Worm (Caenorhabditis elegans): ENCODE measurements around the gene Y39E4B.6.

Gene Y39E4B.6

DNA sequence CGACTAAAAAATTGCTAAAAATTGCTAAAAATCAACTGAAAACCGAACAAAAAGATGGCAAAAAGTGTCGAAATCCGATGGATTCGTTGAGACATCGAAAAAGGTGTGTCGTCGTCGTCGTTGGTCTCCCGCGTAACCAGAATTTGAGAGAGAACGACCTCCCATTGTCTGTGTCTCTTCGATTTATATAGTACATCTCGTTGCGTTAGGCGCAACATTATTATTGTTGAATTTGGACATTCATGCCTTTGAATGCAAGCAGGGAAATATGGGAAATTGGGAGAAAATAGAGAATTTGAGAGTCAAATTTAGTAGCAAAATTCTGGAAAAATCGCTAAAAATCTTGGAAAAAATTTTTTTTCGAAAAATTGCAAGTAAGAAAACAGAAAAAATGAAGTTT, 33.4 kb downstream of the Y39E4B.6 start:
- TF ChIP-seq ceh-82 (tag; optimal IDR thresholded peaks at IDR 0.05) = no peak
- TF ChIP-seq skn-1 (tag; optimal IDR thresholded peaks at IDR 0.05) = no peak
- TF ChIP-seq alr-1 (tag; optimal IDR thresholded peaks at IDR 0.05) = no peak
- no peak for TF ChIP-seq ZK546.5 (tag; optimal IDR thresholded peaks at IDR 0.05)
- TF ChIP-seq crh-2 (tag; optimal IDR thresholded peaks at IDR 0.05) = no peak
- no peak for TF ChIP-seq nhr-237 (tag; optimal IDR thresholded peaks at IDR 0.05)
- TF ChIP-seq nhr-10 (tag; optimal IDR thresholded peaks at IDR 0.05) = no peak

DNA sequence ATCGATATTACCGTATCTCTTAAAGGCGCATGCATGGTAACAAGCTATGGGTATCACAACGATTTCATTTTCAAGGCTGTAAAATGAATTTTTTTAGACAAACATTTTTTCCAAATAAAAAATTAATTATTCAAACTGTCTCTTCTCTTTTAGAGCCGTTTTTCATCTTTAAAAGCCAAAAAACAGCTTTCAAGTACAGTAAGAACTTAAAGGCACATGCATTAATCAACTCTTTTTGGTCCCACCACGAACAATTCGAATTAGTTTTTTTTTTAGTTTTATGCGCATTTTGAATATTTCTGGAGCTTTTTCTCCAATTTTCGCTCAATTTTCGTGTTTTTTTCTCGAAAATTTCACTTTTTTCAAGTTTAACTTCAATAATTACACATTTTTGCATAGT, 33.9 kb downstream of the Y39E4B.6 start:
- TF ChIP-seq nhr-6 (tag; optimal IDR thresholded peaks at IDR 0.05) = no peak
- no peak for TF ChIP-seq dmd-4 (tag; optimal IDR thresholded peaks at IDR 0.05)
- TF ChIP-seq lin-39 (tag; optimal IDR thresholded peaks at IDR 0.05) = no peak
- TF ChIP-seq nhr-12 (tag; optimal IDR thresholded peaks at IDR 0.05) = no peak

DNA sequence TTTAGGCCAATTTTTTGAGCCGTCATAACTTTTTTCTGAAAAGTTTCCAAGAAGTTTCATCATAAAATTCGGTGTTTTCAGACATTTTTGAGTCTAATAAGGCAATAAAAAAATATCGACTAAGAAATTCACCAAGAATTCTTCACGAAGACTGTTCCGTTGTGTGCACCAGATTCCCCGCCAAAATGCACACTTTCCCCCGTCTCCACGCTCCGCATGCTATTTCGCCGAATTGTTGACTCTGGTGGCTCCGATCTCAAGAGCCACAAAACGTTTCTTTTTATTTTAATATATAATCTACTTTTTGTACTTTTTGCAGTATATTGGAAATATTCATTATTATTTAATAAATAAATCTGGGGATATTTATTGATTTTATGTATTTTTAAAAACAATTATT, 34.9 kb downstream of the Y39E4B.6 start:
- no peak for TF ChIP-seq ztf-4 (tag; optimal IDR thresholded peaks at IDR 0.05)
- no peak for TF ChIP-seq elt-3 (tag; optimal IDR thresholded peaks at IDR 0.05)
- no peak for TF ChIP-seq ztf-1 (GFP tag; conservative IDR thresholded peaks at IDR 0.05)

DNA sequence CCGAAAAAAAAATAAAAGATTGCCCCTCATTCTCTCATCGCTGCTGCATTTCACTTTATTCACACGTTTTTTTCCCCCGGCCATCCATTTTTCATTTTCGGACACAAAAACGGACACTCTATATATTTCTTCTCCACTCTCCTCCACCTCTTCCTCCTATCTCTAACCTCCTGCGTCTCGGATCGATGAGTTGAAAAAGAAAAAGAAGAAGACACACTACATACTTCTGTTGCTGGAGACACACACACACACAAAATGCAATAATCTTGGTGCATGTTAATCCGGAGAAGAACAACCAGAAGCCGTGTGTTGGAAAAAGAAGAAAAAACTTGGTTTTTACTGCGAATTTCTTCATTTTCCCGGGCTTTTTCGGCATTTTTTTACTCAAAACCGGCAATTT, 35.4 kb downstream of the Y39E4B.6 start:
- peak; percentile 42 for TF ChIP-seq F13H6.1 (tag; optimal IDR thresholded peaks at IDR 0.05)
- peak; percentile 67 for TF ChIP-seq sem-4 (tag; optimal IDR thresholded peaks at IDR 0.05)
- no peak for TF ChIP-seq ama-1 (optimal IDR thresholded peaks at IDR 0.05)
- no peak for TF ChIP-seq elt-3 (tag; optimal IDR thresholded peaks at IDR 0.05)
- TF ChIP-seq lin-39 (tag; optimal IDR thresholded peaks at IDR 0.05) = no peak
- no peak for TF ChIP-seq unc-62 (GFP tag; optimal IDR thresholded peaks at IDR 0.05)
- TF ChIP-seq dmd-4 (tag; optimal IDR thresholded peaks at IDR 0.05) = no peak
- peak; percentile 59 for TF ChIP-seq C34F6.9 (tag; optimal IDR thresholded peaks at IDR 0.05)
- TF ChIP-seq mdl-1 (tag; optimal IDR thresholded peaks at IDR 0.05) = no peak
- peak; percentile 68 for TF ChIP-seq crh-2 (tag; optimal IDR thresholded peaks at IDR 0.05)
- TF ChIP-seq Y55F3AM.14 (GFP tag; optimal IDR thresholded peaks at IDR 0.05) = no peak
- TF ChIP-seq ceh-16 (tag; optimal IDR thresholded peaks at IDR 0.05) = no peak
- no peak for TF ChIP-seq nhr-11 (tag; optimal IDR thresholded peaks at IDR 0.05)
- TF ChIP-seq egl-27 (tag; optimal IDR thresholded peaks at IDR 0.05) = no peak
- no peak for TF ChIP-seq blmp-1 (tag; optimal IDR thresholded peaks at IDR 0.05; ENCODE audit: insufficient read depth)
- TF ChIP-seq lsy-2 (tag; optimal IDR thresholded peaks at IDR 0.05) = peak in 1 of 2 experiments; percentile 61
- no peak for TF ChIP-seq aly-2 (tag; optimal IDR thresholded peaks at IDR 0.05)
- no peak for TF ChIP-seq nhr-21 (tag; optimal IDR thresholded peaks at IDR 0.05)
- TF ChIP-seq zag-1 (tag; optimal IDR thresholded peaks at IDR 0.05) = no peak
- TF ChIP-seq skn-1 (tag; optimal IDR thresholded peaks at IDR 0.05) = no peak
- TF ChIP-seq nhr-6 (tag; optimal IDR thresholded peaks at IDR 0.05) = no peak
- no peak for TF ChIP-seq ztf-4 (tag; optimal IDR thresholded peaks at IDR 0.05)
- TF ChIP-seq nhr-129 (tag; optimal IDR thresholded peaks at IDR 0.05) = peak; percentile 71
- no peak for TF ChIP-seq nhr-12 (tag; optimal IDR thresholded peaks at IDR 0.05)
- TF ChIP-seq gmeb-1 (tag; optimal IDR thresholded peaks at IDR 0.05) = peak; percentile 20
- TF ChIP-seq nhr-25 (tag; optimal IDR thresholded peaks at IDR 0.05) = no peak
- TF ChIP-seq mab-5 (tag; optimal IDR thresholded peaks at IDR 0.05) = no peak
- TF ChIP-seq nhr-77 (tag; optimal IDR thresholded peaks at IDR 0.05) = no peak
- no peak for TF ChIP-seq sma-9 (GFP tag; optimal IDR thresholded peaks at IDR 0.05)
- no peak for TF ChIP-seq sma-9 (tag; optimal IDR thresholded peaks at IDR 0.05)
- TF ChIP-seq peb-1 (tag; optimal IDR thresholded peaks at IDR 0.05) = no peak
- TF ChIP-seq elt-1 (tag; optimal IDR thresholded peaks at IDR 0.05) = no peak
- no peak for TF ChIP-seq ztf-1 (GFP tag; conservative IDR thresholded peaks at IDR 0.05)
- peak; percentile 87 for TF ChIP-seq unc-55 (GFP tag; optimal IDR thresholded peaks at IDR 0.05)
- peak; percentile 47 for TF ChIP-seq lin-13 (GFP tag; optimal IDR thresholded peaks at IDR 0.05)
- no peak for TF ChIP-seq nhr-23 (tag; optimal IDR thresholded peaks at IDR 0.05)
- TF ChIP-seq fos-1 (tag; optimal IDR thresholded peaks at IDR 0.05) = peak; percentile 62
- no peak for TF ChIP-seq nhr-10 (tag; optimal IDR thresholded peaks at IDR 0.05)
- no peak for TF ChIP-seq snpc-4 (tag; optimal IDR thresholded peaks at IDR 0.05)
- no peak for TF ChIP-seq nhr-237 (tag; optimal IDR thresholded peaks at IDR 0.05)
- no peak for TF ChIP-seq mbf-1 (tag; optimal IDR thresholded peaks at IDR 0.05)
- TF ChIP-seq R02D3.7 (tag; optimal IDR thresholded peaks at IDR 0.05) = no peak
- no peak for TF ChIP-seq lin-11 (tag; optimal IDR thresholded peaks at IDR 0.05)
- TF ChIP-seq unc-39 (tag; optimal IDR thresholded peaks at IDR 0.05) = no peak
- TF ChIP-seq ZK546.5 (tag; optimal IDR thresholded peaks at IDR 0.05) = no peak
- no peak for TF ChIP-seq ztf-11 (tag; optimal IDR thresholded peaks at IDR 0.05)
- no peak for TF ChIP-seq ceh-82 (tag; optimal IDR thresholded peaks at IDR 0.05)
- TF ChIP-seq sma-3 (GFP tag; optimal IDR thresholded peaks at IDR 0.05) = no peak

Data from whole organism, L2 larva.